In genomic region chr3L:13015823-13016465, dm6 we compare ENCODE assay signal across 1 fruit fly cellular context.
A peak's percentile ranks its signal among the peaks of the same experiment; 100 is the strongest.
TF ChIP-seq lines count a peak whose summit lies in the region.

Gene CG11267, plus strand, starts transcription at chr3L:13016050.

TF ChIP-seq in whole organism, embryonic, 481 proteins besides CTCF, POLR2A, EP300 and RAD21 (continued from another document):
- peak; percentile 84 for TF ChIP-seq onecut (GFP tag; IDR thresholded peaks at IDR 0.05; lab: Robert Waterston, UW)
- TF ChIP-seq CG17359 (tag; optimal IDR thresholded peaks at IDR 0.05; lab: Kevin White, UChicago), result peak; percentile 90
- TF ChIP-seq CG5180 (GFP tag; optimal IDR thresholded peaks at IDR 0.05; lab: Kevin White, UChicago), result peak; percentile 71
- peak; percentile 73 for TF ChIP-seq CG7786 (GFP tag; optimal IDR thresholded peaks at IDR 0.05; lab: Kevin White, UChicago)
- TF ChIP-seq CG1602 (GFP tag; optimal IDR thresholded peaks at IDR 0.05; lab: Kevin White, UChicago), result peak; percentile 73
- TF ChIP-seq Xrp1 (GFP tag; IDR thresholded peaks at IDR 0.05; lab: Robert Waterston, UW), result peak; percentile 91
- peak; percentile 85; the same call in 1 of the 2 replicates for TF ChIP-seq Lim3 (GFP tag; IDR thresholded peaks at IDR 0.05; lab: Robert Waterston, UW)
- TF ChIP-seq Dip2 (GFP tag; IDR thresholded peaks at IDR 0.05; lab: Robert Waterston, UW), result peak; percentile 29; the same call in 1 of the 2 replicates
- TF ChIP-seq CG12391 (tag; optimal IDR thresholded peaks at IDR 0.05; lab: Kevin White, UChicago), result peak; percentile 74
- peak; percentile 84 for TF ChIP-seq CG1647 (GFP tag; optimal IDR thresholded peaks at IDR 0.05; lab: Kevin White, UChicago)
- TF ChIP-seq inv (GFP tag; IDR thresholded peaks at IDR 0.05; lab: Robert Waterston, UW; ENCODE audit: partially characterized antibody), result no peak
- TF ChIP-seq sens-2 (GFP tag; IDR thresholded peaks at IDR 0.05; lab: Robert Waterston, UW), result peak; percentile 91
- peak; percentile 85 for TF ChIP-seq lilli (GFP tag; optimal IDR thresholded peaks at IDR 0.05; lab: Kevin White, UChicago)
- TF ChIP-seq tio (GFP tag; optimal IDR thresholded peaks at IDR 0.05; lab: Kevin White, UChicago), result peak; percentile 65
- peak; percentile 65 for TF ChIP-seq CG6683 (GFP tag; optimal IDR thresholded peaks at IDR 0.05; lab: Kevin White, UChicago)
- TF ChIP-seq bcd (GFP tag; optimal IDR thresholded peaks at IDR 0.05; lab: Kevin White, UChicago), result peak; percentile 84
- peak; percentile 85 for TF ChIP-seq fd96Cb (tag; optimal IDR thresholded peaks at IDR 0.05; lab: Kevin White, UChicago)
- peak; percentile 68 for TF ChIP-seq CG6765 (GFP tag; optimal IDR thresholded peaks at IDR 0.05; lab: Kevin White, UChicago)
- peak; percentile 71 for TF ChIP-seq NK7.1 (GFP tag; optimal IDR thresholded peaks at IDR 0.05; lab: Kevin White, UChicago)
- peak; percentile 43 for TF ChIP-seq CG3407 (GFP tag; optimal IDR thresholded peaks at IDR 0.05; lab: Kevin White, UChicago)
- peak; percentile 74 for TF ChIP-seq ttk (GFP tag; IDR thresholded peaks at IDR 0.05; lab: Robert Waterston, UW)
- TF ChIP-seq grn (GFP tag; optimal IDR thresholded peaks at IDR 0.05; lab: Kevin White, UChicago), result no peak
- TF ChIP-seq Hr51 (GFP tag; optimal IDR thresholded peaks at IDR 0.05; lab: Kevin White, UChicago), result peak; percentile 67 to 83
- TF ChIP-seq nerfin-2 (GFP tag; IDR thresholded peaks at IDR 0.05; lab: Robert Waterston, UW; ENCODE audit: partially characterized antibody), result no peak
- peak; percentile 88 for TF ChIP-seq Fer2 (tag; optimal IDR thresholded peaks at IDR 0.05; lab: Kevin White, UChicago)
- peak; percentile 91 for TF ChIP-seq CG1024 (GFP tag; IDR thresholded peaks at IDR 0.05; lab: Robert Waterston, UW)
- TF ChIP-seq CG14860 (GFP tag; IDR thresholded peaks at IDR 0.05; lab: Robert Waterston, UW; ENCODE audit: partially characterized antibody), result no peak
- TF ChIP-seq CG10321 (GFP tag; IDR thresholded peaks at IDR 0.05; lab: Robert Waterston, UW), result peak; percentile 70
- TF ChIP-seq CG7745 (tag; optimal IDR thresholded peaks at IDR 0.05; lab: Kevin White, UChicago), result no peak
- peak; percentile 33 for TF ChIP-seq ERR (GFP tag; optimal IDR thresholded peaks at IDR 0.05; lab: Kevin White, UChicago)
- peak; percentile 93 for TF ChIP-seq Dbx (GFP tag; IDR thresholded peaks at IDR 0.05; lab: Robert Waterston, UW)
- TF ChIP-seq Deaf1 (tag; optimal IDR thresholded peaks at IDR 0.05; lab: Kevin White, UChicago), result peak; percentile 55
- peak; percentile 79 for TF ChIP-seq jumu (GFP tag; optimal IDR thresholded peaks at IDR 0.05; lab: Kevin White, UChicago)
- TF ChIP-seq pros (GFP tag; optimal IDR thresholded peaks at IDR 0.05; lab: Kevin White, UChicago), result no peak
- TF ChIP-seq CG33213 (GFP tag; optimal IDR thresholded peaks at IDR 0.05; lab: Kevin White, UChicago), result peak; percentile 75
- peak; percentile 60 for TF ChIP-seq CG4282 (GFP tag; optimal IDR thresholded peaks at IDR 0.05; lab: Kevin White, UChicago)
- peak; percentile 92 for TF ChIP-seq CG5953 (GFP tag; IDR thresholded peaks at IDR 0.05; lab: Robert Waterston, UW)
- peak; percentile 85 for TF ChIP-seq Dek (tag; optimal IDR thresholded peaks at IDR 0.05; lab: Kevin White, UChicago)
